Worm (Caenorhabditis elegans): ENCODE data around the gene ver-3.
A peak's percentile ranks its signal among the peaks of the same experiment; 100 is the strongest.

The ver-3 gene

ce11 chrX:11042777-11043176 lies 50.5 kb downstream of the ver-3 start, which contains the start of gene C09F12.3:
Gene C09F12.3, minus strand, starts transcription at chrX:11042877.
- TF ChIP-seq chd-7 (tag; optimal IDR thresholded peaks at IDR 0.05) (no peak), Y95B8A.8 (GFP tag; IDR thresholded peaks at IDR 0.05) (no peak), fkh-3 (tag; optimal IDR thresholded peaks at IDR 0.05) (no peak), egl-44 (GFP tag; IDR thresholded peaks at IDR 0.05) (no peak), nhr-90 (tag; optimal IDR thresholded peaks at IDR 0.05) (no peak), B0336.3 (GFP tag; IDR thresholded peaks at IDR 0.05) (no peak), lin-35 (GFP tag; optimal IDR thresholded peaks at IDR 0.05) (no peak), lin-26 (GFP tag; IDR thresholded peaks at IDR 0.05) (no peak), akir-1 (GFP tag; optimal IDR thresholded peaks at IDR 0.05) (no peak), Y67H2A.10 (GFP tag; conservative IDR thresholded peaks at IDR 0.05) (no peak), ets-4 (GFP tag; optimal IDR thresholded peaks at IDR 0.05) (no peak), nhr-179 (tag; optimal IDR thresholded peaks at IDR 0.05) (no peak), tbx-9 (tag; optimal IDR thresholded peaks at IDR 0.05; ENCODE audit: borderline replicate concordance) (no peak), lir-1 (GFP tag; conservative IDR thresholded peaks at IDR 0.05) (no peak), snpc-1.3 (tag; optimal IDR thresholded peaks at IDR 0.05; ENCODE audit: insufficient read depth) (no peak), somi-1 (GFP tag; optimal IDR thresholded peaks at IDR 0.05) (no peak), B0261.1 (tag; optimal IDR thresholded peaks at IDR 0.05) (no peak), F33H1.4 (GFP tag; IDR thresholded peaks at IDR 0.05) (no peak), lsl-1 (GFP tag; optimal IDR thresholded peaks at IDR 0.05) (no peak)

ce11 chrX:11047183-11047582 lies 54.9 kb downstream of the ver-3 start, which contains the start of gene clc-1:
Gene clc-1, plus strand, starts transcription at chrX:11047446.
- no peak for TF ChIP-seq hmg-1.2 (GFP tag; IDR thresholded peaks at IDR 0.05)
- TF ChIP-seq let-607 (tag; optimal IDR thresholded peaks at IDR 0.05) = peak in 1 of 2 experiments; percentile 51
- TF ChIP-seq dpl-1 (GFP tag; optimal IDR thresholded peaks at IDR 0.05) = no peak
- no peak for TF ChIP-seq rec-8 (tag; optimal IDR thresholded peaks at IDR 0.05)
- TF ChIP-seq aptf-2 (GFP tag; conservative IDR thresholded peaks at IDR 0.05) = no peak
- no peak for TF ChIP-seq him-1 (tag; optimal IDR thresholded peaks at IDR 0.05)
- TF ChIP-seq nhr-80 (tag; optimal IDR thresholded peaks at IDR 0.05) = peak; percentile 96
- TF ChIP-seq zim-3 (tag; optimal IDR thresholded peaks at IDR 0.05) = no peak
- TF ChIP-seq F57A8.1 (GFP tag; optimal IDR thresholded peaks at IDR 0.05) = no peak
- no peak for TF ChIP-seq somi-1 (GFP tag; optimal IDR thresholded peaks at IDR 0.05)
- peak; percentile 64 for TF ChIP-seq pha-4 (tag; optimal IDR thresholded peaks at IDR 0.05)
- no peak for TF ChIP-seq ztf-6 (GFP tag; IDR thresholded peaks at IDR 0.05)
- TF ChIP-seq Y67H2A.10 (GFP tag; conservative IDR thresholded peaks at IDR 0.05) = no peak
- TF ChIP-seq dox-1 (GFP tag; IDR thresholded peaks at IDR 0.05) = peak; percentile 54; the same call in 1 of the 2 replicates
- no peak for TF ChIP-seq nhr-27 (tag; optimal IDR thresholded peaks at IDR 0.05)
- TF ChIP-seq tbp1 (GFP tag; optimal IDR thresholded peaks at IDR 0.05) = no peak
- TF ChIP-seq snpc-3.4 (tag; optimal IDR thresholded peaks at IDR 0.05) = no peak
- peak; percentile 72 for TF ChIP-seq atf-7 (tag; optimal IDR thresholded peaks at IDR 0.05)
- TF ChIP-seq pbrm-1 (GFP tag; IDR thresholded peaks at IDR 0.05) = no peak
- TF ChIP-seq ets-4 (GFP tag; optimal IDR thresholded peaks at IDR 0.05) = peak; percentile 22
- TF ChIP-seq nfya-1 (tag; optimal IDR thresholded peaks at IDR 0.05; ENCODE audit: borderline replicate concordance, insufficient read depth) = no peak
- no peak for TF ChIP-seq C06A6.2 (GFP tag; conservative IDR thresholded peaks at IDR 0.05)
- no peak for TF ChIP-seq ekl-4 (GFP tag; IDR thresholded peaks at IDR 0.05)
- no peak for TF ChIP-seq ccch-3 (GFP tag; optimal IDR thresholded peaks at IDR 0.05)
